Worm (Caenorhabditis elegans): ENCODE data around the gene nspb-9.
"Not testable (repeated sequence)": the region's sequence is repeated elsewhere in the genome, so short reads cannot be mapped to it uniquely, and the experiment has no call there.

Gene nspb-9

DNA sequence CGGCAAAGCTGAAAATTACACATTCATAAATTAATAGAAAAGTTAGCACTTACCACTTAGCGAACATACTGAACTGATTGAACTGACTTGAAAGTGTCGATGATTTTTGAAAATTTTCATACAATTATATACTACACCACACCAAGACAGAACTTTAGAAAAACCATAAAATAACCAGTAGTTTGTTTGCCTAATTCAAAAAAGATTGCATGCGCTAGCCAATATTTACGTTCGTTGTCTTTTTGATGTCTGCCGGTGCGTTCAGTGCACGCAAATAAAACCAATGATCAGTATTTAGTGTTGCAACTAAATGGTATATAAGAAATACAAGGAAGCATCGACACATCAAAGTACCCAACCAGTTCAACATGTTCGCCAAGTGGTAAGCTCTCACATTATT, at the start of gene nspb-9, which contains the start of gene nspb-8:
nspb-9 (plus strand) TSS at position 311 of the 400 bp plus-strand sequence.
nspb-8 (minus strand) TSS at position 101 of the 400 bp plus-strand sequence.
- TF ChIP-seq unc-62 (GFP tag; optimal IDR thresholded peaks at IDR 0.05) = no peak

ce11 chrII:14534000-14534399, 46.7 kb upstream of the nspb-9 start, which contains the start of gene C04H5.1:
C04H5.1 (plus strand) TSS chrII:14534300.
- no peak for TF ChIP-seq unc-62 (GFP tag; optimal IDR thresholded peaks at IDR 0.05)

ce11 chrII:14537728-14538127, 42.9 kb upstream of the nspb-9 start, which contains the start of the genes clec-147 and C04H5.7:
clec-147 (minus strand) TSS chrII:14537828.
C04H5.7 (plus strand) TSS chrII:14537946.
- no peak for TF ChIP-seq unc-62 (GFP tag; optimal IDR thresholded peaks at IDR 0.05)

- TF ChIP-seq unc-62 (GFP tag; optimal IDR thresholded peaks at IDR 0.05) = no peak
Measured at ce11 chrII:14540551-14540950, 40.1 kb upstream of the nspb-9 start.

DNA sequence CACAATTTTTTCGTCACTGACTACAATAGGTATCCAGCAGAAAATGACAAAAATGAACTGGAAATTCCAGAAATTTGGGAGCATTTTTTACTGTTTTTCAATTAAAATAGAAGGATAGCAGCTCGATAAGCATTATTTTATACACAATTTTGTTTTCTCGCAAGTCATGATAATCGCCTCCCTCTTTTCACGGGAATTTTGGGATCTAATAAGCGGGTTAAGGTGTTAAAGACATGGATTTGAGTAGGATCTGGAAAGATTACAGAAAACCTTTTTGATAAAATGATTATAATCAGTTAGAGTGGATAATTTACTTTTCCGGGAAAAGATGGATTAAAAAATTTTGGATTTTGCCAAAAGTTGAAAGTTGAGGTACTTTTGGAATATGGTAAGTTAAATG, 32.0 kb upstream of the nspb-9 start, which contains the start of gene gcy-29:
gcy-29 (minus strand) TSS at position 101 of the 400 bp plus-strand sequence.
- no peak for TF ChIP-seq unc-62 (GFP tag; optimal IDR thresholded peaks at IDR 0.05)

ce11 chrII:14550613-14551012, 30.0 kb upstream of the nspb-9 start, which contains the start of gene nlp-41:
nlp-41 (plus strand) TSS chrII:14550913.
- no peak for TF ChIP-seq unc-62 (GFP tag; optimal IDR thresholded peaks at IDR 0.05)

- TF ChIP-seq unc-62 (GFP tag; optimal IDR thresholded peaks at IDR 0.05) = no peak
Measured at ce11 chrII:14555019-14555418, 25.6 kb upstream of the nspb-9 start.

DNA sequence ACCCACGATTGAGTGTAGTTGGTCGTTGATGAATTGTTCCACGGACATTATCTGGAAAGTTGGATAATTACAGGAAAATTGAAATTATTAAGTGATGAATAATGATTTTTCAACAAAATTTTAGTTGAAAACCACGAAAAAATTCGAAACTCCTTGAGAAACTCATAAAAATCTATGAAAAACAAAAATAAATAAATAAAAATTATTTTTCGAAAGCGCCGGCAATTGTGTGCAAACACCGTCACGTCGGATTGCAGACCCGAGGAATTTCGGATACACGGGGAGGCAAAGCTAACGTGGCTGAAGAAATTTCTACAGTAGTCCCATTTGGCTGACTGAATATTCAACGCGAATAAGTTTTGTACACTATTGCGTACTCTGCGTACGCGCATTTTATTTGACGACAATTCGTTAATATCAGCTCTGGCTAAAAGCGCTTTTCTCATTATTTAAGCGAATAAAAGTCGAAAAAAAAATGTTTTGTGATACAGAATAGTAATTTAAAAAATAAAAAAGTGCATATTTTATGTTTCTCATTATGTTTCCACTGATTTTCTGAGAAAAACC, 19.0 kb upstream of the nspb-9 start, which contains the start of gene mog-4:
mog-4 (minus strand) TSS at position 51 of the 567 bp plus-strand sequence.
- TF ChIP-seq unc-62 (GFP tag; optimal IDR thresholded peaks at IDR 0.05) = not testable (repeated sequence)

DNA sequence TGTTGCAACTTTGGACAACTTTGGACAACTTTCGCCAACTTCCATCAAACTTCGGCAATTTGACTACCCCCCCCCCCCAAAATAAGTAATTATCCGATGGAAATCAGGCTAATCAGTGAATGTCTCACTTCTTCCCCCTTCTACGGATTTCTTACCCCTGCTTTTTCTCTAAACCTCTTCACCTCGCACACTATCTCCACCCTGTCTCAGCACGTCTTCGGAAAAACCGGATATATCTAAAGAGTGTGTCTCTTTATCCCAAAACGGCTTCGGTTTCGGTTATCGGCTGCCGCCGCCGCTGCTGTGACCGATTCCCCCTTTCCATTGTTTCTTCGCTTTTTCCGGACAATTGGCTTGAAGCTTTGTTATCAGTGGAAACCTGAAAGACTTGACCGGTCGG, 12.8 kb upstream of the nspb-9 start:
- no peak for TF ChIP-seq unc-62 (GFP tag; optimal IDR thresholded peaks at IDR 0.05)

DNA sequence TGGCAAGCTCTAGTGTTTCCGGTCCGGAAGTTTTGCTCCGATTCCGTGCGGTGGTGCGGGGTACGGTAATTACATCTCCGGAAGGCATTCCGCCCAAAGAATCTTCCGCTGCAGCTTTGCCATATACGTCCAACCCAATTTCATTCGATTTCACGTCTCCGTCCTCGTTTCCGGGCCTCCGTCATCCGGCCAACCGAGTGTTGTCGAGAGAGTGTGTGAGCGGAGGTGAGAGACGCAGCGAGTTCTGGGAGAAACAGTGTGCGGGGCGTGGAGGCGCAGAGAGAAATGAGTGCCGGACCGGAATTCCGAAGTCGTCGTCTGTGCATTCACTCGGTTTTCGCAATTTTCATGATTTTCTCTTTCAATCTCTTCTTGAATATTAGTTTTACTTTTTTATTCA, 11.3 kb upstream of the nspb-9 start:
- no peak for TF ChIP-seq unc-62 (GFP tag; optimal IDR thresholded peaks at IDR 0.05)

ce11 chrII:14570541-14571160, 10.0 kb upstream of the nspb-9 start:
- TF ChIP-seq unc-62 (GFP tag; optimal IDR thresholded peaks at IDR 0.05) = no peak

DNA sequence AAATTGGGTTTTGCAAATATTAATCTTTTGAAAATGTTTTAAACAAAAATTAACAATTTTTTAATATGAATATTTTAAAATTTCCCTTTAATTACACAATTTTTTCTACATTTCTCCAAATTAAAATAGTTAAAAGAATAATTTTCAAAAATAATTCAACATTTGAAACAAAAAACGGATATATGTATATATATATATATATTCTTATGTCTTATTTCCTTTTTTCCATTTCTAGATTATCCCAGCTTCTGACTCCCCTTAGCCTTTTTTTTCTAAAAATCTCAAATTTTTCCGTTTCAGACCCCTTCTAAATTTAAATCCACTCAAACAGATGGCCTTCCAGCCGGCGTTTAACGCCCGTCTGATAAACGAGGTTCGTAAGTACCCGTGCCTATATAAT, 7.3 kb upstream of the nspb-9 start, which contains the start of gene madf-5:
madf-5 (plus strand) TSS at position 301 of the 400 bp plus-strand sequence.
- TF ChIP-seq unc-62 (GFP tag; optimal IDR thresholded peaks at IDR 0.05) = no peak

DNA sequence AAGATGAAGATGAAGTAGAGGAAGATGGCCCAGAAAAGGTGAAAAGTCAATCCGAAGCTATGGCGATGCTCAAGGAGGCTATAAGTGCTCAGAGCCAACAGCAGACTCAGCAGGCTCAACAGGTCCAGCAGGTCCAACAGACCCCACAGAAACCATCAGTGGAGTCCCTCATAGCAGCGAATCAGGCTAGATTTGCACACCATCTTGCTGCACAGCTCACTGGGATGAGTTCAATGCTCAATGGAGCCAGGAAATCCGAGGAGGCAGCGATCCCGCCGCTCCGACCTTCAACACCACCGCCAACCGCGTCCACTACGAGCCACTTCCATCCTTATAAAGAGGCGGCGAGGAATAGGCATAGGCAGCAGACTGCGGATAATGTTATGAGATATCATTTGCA, 5.9 kb upstream of the nspb-9 start:
- no peak for TF ChIP-seq unc-62 (GFP tag; optimal IDR thresholded peaks at IDR 0.05)

ce11 chrII:14576429-14576828, 4.2 kb upstream of the nspb-9 start, which contains the start of gene C01G12.13:
C01G12.13 (plus strand) TSS chrII:14576729.
- TF ChIP-seq unc-62 (GFP tag; optimal IDR thresholded peaks at IDR 0.05) = no peak

ce11 chrII:14578013-14578412, 2.6 kb upstream of the nspb-9 start, which contains the start of gene nspb-7:
nspb-7 (plus strand) TSS chrII:14578313.
- TF ChIP-seq unc-62 (GFP tag; optimal IDR thresholded peaks at IDR 0.05) = no peak

ce11 chrII:14578716-14579115, 1.9 kb upstream of the nspb-9 start, which contains the start of gene C01G12.9:
C01G12.9 (plus strand) TSS chrII:14579016.
- TF ChIP-seq unc-62 (GFP tag; optimal IDR thresholded peaks at IDR 0.05) = no peak

ce11 chrII:14582206-14582605, 1.5 kb downstream of the nspb-9 start, which contains the start of gene C01G12.3:
C01G12.3 (minus strand) TSS chrII:14582306.
- TF ChIP-seq unc-62 (GFP tag; optimal IDR thresholded peaks at IDR 0.05) = no peak

Data from whole organism, dauer.